Worm (Caenorhabditis elegans) whole organism, L1 larva: Measurements from ENCODE around the gene H02F09.3.

Experiments used
- ama-1 ChIP-seq: fragments of 150-350 bp; optimal IDR thresholded peaks from 2 replicates; lab custom pipeline; 2014
- blmp-1 ChIP-seq: fragments of 150-350 bp; optimal IDR thresholded peaks from 2 replicates; lab custom pipeline; 2014; ENCODE audit warnings: missing biosample characterization, missing genetic modification characterization
- lsy-2 ChIP-seq, 2 experiments: fragments of 150-350 bp; optimal IDR thresholded peaks; 2 replicates each; lab custom pipeline; 2014; ENCODE audit warnings: missing biosample characterization in 2 of 2, missing genetic modification characterization in 2 of 2
- nhr-76 ChIP-seq: sonication (generic microtip); optimal IDR thresholded peaks from 2 replicates; lab custom pipeline; 2017; ENCODE audit warnings: missing biosample characterization, missing genetic modification characterization
- snpc-4 ChIP-seq: fragments of 150-350 bp; optimal IDR thresholded peaks from 2 replicates; lab custom pipeline; 2014; ENCODE audit warnings: missing biosample characterization, missing genetic modification characterization
- unc-62 ChIP-seq: fragments of 150-350 bp; optimal IDR thresholded peaks from 2 replicates; lab custom pipeline; 2014; ENCODE audit warnings: missing biosample characterization, missing genetic modification reagents, missing genetic modification characterization
- ztf-4 ChIP-seq: fragments of 150-350 bp; optimal IDR thresholded peaks from 2 replicates; lab custom pipeline; 2014; ENCODE audit warnings: missing biosample characterization, missing genetic modification characterization

- TF ChIP-seq unc-62 (GFP tag; lab: Kevin White, UChicago) (no peak), ama-1 (no peak), blmp-1 (tag; lab: Kevin White, UChicago) (no peak), lsy-2 (tag; optimal IDR thresholded peaks at IDR 0.05; lab: Kevin White, UChicago) (no peak), ztf-4 (tag; lab: Kevin White, UChicago) (no peak), nhr-76 (no peak), snpc-4 (no peak)
These were observed 19.4 kb upstream of the H02F09.3 start for ce11 chrX:1549095-1549494.
